Worm (Caenorhabditis elegans): ENCODE data around the gene H39E23.2.

Gene H39E23.2

DNA sequence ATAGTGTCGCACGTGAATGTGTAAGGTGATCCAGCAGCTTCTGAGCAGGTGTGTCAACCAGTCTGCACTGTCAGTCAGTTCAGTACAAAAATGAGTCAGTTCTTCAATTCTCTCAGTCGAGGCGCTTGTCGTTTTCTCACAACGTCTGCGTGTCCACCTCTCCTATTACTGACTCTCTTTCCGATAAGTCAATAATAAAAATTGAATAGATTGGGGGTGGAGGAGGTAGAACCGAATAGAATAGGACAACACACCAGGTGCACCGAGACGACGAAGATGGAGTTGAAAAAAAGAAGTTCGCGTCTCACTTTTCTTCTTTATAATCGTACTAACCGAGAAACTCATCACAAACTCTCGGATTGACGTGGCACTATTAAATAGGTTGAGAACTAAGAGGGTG, 17.7 kb downstream of the H39E23.2 start:
- TF ChIP-seq npax-4 (tag; optimal IDR thresholded peaks at IDR 0.05) = no peak
- TF ChIP-seq ceh-22 (tag; optimal IDR thresholded peaks at IDR 0.05) = no peak
- TF ChIP-seq ama-1 (optimal IDR thresholded peaks at IDR 0.05) = no peak
- peak; percentile 69 for TF ChIP-seq unc-42 (tag; optimal IDR thresholded peaks at IDR 0.05)
- TF ChIP-seq madf-2 (tag; optimal IDR thresholded peaks at IDR 0.05) = no peak
- TF ChIP-seq ahr-1 (tag; optimal IDR thresholded peaks at IDR 0.05) = no peak
- TF ChIP-seq ceh-48 (tag; optimal IDR thresholded peaks at IDR 0.05) = no peak
- TF ChIP-seq T23F11.4 (GFP tag; optimal IDR thresholded peaks at IDR 0.05) = no peak

DNA sequence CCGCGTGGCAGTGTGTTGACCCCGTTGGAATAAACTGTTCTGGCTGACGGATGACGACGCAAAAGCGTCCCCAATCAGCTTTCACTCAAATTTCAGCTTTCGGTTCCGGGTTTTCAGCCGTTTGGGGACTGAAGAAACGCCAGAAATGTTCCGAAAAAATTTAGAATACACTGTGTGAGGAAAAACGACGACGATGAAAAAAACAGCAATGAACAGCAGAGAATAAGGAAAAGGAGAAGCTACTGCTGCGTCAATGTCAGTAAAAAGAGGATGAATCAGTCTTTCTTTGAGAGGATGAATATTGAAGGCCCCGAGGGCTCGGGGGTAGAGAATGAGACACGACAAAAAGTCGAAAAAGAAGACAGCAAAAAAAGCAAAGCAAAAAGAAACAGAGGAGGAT, 18.7 kb downstream of the H39E23.2 start:
- TF ChIP-seq ceh-19 (GFP tag; optimal IDR thresholded peaks at IDR 0.05) (no peak), rnt-1 (tag; optimal IDR thresholded peaks at IDR 0.05) (no peak), elt-2 (tag; optimal IDR thresholded peaks at IDR 0.05) (no peak), pax-1 (tag; optimal IDR thresholded peaks at IDR 0.05) (no peak), fax-1 (tag; optimal IDR thresholded peaks at IDR 0.05) (no peak), C08G9.2 (tag; optimal IDR thresholded peaks at IDR 0.05) (no peak), pha-2 (tag; optimal IDR thresholded peaks at IDR 0.05) (no peak), fkh-10 (GFP tag; optimal IDR thresholded peaks at IDR 0.05) (no peak), pat-9 (tag; optimal IDR thresholded peaks at IDR 0.05) (no peak), hlh-13 (GFP tag; optimal IDR thresholded peaks at IDR 0.05) (no peak), tbx-7 (tag; optimal IDR thresholded peaks at IDR 0.05) (no peak), nfya-1 (tag; optimal IDR thresholded peaks at IDR 0.05) (no peak)

ce11 chrV:14130226-14130625, 20.1 kb downstream of the H39E23.2 start:
- TF ChIP-seq unc-42 (tag; optimal IDR thresholded peaks at IDR 0.05) = peak; percentile 72
- TF ChIP-seq ttx-3 (tag; optimal IDR thresholded peaks at IDR 0.05) = peak; percentile 11
- no peak for TF ChIP-seq lin-11 (tag; optimal IDR thresholded peaks at IDR 0.05)

ce11 chrV:14133002-14133763, 23.0 kb downstream of the H39E23.2 start:
- TF ChIP-seq syd-9 (tag; optimal IDR thresholded peaks at IDR 0.05) (no peak), nfya-1 (tag; optimal IDR thresholded peaks at IDR 0.05) (peak; percentile 4), ceh-48 (tag; optimal IDR thresholded peaks at IDR 0.05) (peak; percentile 38), C08G9.2 (tag; optimal IDR thresholded peaks at IDR 0.05) (peak; percentile 16), tbx-2 (tag; optimal IDR thresholded peaks at IDR 0.05) (peak; percentile 10), ttx-3 (tag; optimal IDR thresholded peaks at IDR 0.05) (no peak), zip-5 (tag; optimal IDR thresholded peaks at IDR 0.05) (peak; percentile 2), dve-1 (tag; optimal IDR thresholded peaks at IDR 0.05) (no peak), hlh-30 (tag; optimal IDR thresholded peaks at IDR 0.05; ENCODE audit: insufficient read depth) (no peak)

- TF ChIP-seq ceh-48 (tag; optimal IDR thresholded peaks at IDR 0.05) (no peak), elt-2 (tag; optimal IDR thresholded peaks at IDR 0.05) (peak; percentile 75)
Measured at ce11 chrV:14134757-14135441, 24.8 kb downstream of the H39E23.2 start.

DNA sequence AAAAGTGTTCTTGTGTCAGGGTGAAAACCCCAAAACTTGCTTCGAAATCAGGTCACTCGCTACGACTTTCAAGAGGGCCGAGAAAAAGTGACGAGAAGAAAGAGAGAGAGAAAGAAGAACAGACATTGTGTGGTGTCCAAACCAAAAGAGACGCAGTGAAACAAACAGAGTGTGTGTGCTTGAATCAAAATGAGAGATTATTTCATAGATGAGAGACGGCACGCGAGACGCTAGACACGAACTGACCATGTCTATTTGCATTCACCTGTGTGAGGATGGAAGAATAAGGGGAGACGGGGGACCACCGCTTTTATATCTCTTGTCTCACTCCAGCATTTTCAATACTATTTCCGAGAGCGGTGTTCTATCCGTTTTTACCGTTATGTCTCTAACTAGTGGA, 26.0 kb downstream of the H39E23.2 start:
- TF ChIP-seq ceh-34 (tag; optimal IDR thresholded peaks at IDR 0.05) (peak; percentile 38), ceh-19 (GFP tag; optimal IDR thresholded peaks at IDR 0.05) (peak; percentile 67), ref-2 (tag; optimal IDR thresholded peaks at IDR 0.05) (peak; percentile 46), unc-3 (GFP tag; conservative IDR thresholded peaks at IDR 0.05) (no peak), unc-3 (tag; optimal IDR thresholded peaks at IDR 0.05) (no peak), ceh-6 (GFP tag; optimal IDR thresholded peaks at IDR 0.05) (no peak), nfya-1 (tag; optimal IDR thresholded peaks at IDR 0.05) (peak; percentile 75), eyg-1 (tag; optimal IDR thresholded peaks at IDR 0.05) (no peak), dmd-4 (tag; optimal IDR thresholded peaks at IDR 0.05; ENCODE audit: borderline replicate concordance) (no peak), pros-1 (tag; optimal IDR thresholded peaks at IDR 0.05) (peak; percentile 7), tbx-2 (tag; optimal IDR thresholded peaks at IDR 0.05) (peak; percentile 77), ceh-31 (tag; optimal IDR thresholded peaks at IDR 0.05) (peak; percentile 82), ahr-1 (tag; optimal IDR thresholded peaks at IDR 0.05) (no peak), odd-2 (tag; optimal IDR thresholded peaks at IDR 0.05) (no peak), tbx-7 (tag; optimal IDR thresholded peaks at IDR 0.05) (no peak), elt-2 (tag; optimal IDR thresholded peaks at IDR 0.05) (peak; percentile 56), hlh-30 (tag; optimal IDR thresholded peaks at IDR 0.05; ENCODE audit: insufficient read depth) (peak; percentile 46), hlh-6 (tag; optimal IDR thresholded peaks at IDR 0.05) (no peak), pha-2 (tag; optimal IDR thresholded peaks at IDR 0.05) (peak; percentile 24), ttx-3 (tag; optimal IDR thresholded peaks at IDR 0.05) (no peak), rnt-1 (tag; optimal IDR thresholded peaks at IDR 0.05) (peak; percentile 56), madf-2 (tag; optimal IDR thresholded peaks at IDR 0.05) (no peak), pqm-1 (tag; optimal IDR thresholded peaks at IDR 0.05) (no peak), ama-1 (optimal IDR thresholded peaks at IDR 0.05) (no peak)

All from whole organism, late embryonic.